Fruit fly (Drosophila melanogaster) Kc167 (cell line): ENCODE measurements around the gene Cp38.

Source experiments
- Myc ChIP-seq: fragments of >200 bp; optimal IDR thresholded peaks from 2 replicates; lab custom pipeline; 2017; ENCODE audit warnings: missing external identifiers
- Sin3A ChIP-seq: fragments of >200 bp; optimal IDR thresholded peaks from 2 replicates; lab custom pipeline; 2018; ENCODE audit warnings: missing external identifiers
- h ChIP-seq: fragments of >200 bp; optimal IDR thresholded peaks from 3 replicates; lab custom pipeline; 2018; ENCODE audit warnings: missing external identifiers
- insv ChIP-seq: fragments of >200 bp; optimal IDR thresholded peaks from 3 replicates; lab custom pipeline; 2018; ENCODE audit warnings: missing external identifiers
- psq ChIP-seq: fragments of >200 bp; optimal IDR thresholded peaks from 2 replicates; lab custom pipeline; 2017; ENCODE audit warnings: missing external identifiers
- ttk ChIP-seq: sonication (Bioruptor generic); optimal IDR thresholded peaks from 2 replicates; lab custom pipeline; 2017; ENCODE audit warnings: missing external identifiers

Gene Cp38

dm6 chrX:8473339-8473887 lies 8.2 kb upstream of the Cp38 start, which contains the start of gene Cp7Fb:
Gene Cp7Fb, plus strand, starts transcription at chrX:8473837.
- no peak for TF ChIP-seq psq (lab: Kevin White, UChicago)
- no peak for TF ChIP-seq Myc (lab: Kevin White, UChicago)
- TF ChIP-seq Sin3A (lab: Kevin White, UChicago), result no peak
- TF ChIP-seq h (lab: Kevin White, UChicago), result no peak
- no peak for TF ChIP-seq ttk (lab: Kevin White, UChicago)
- TF ChIP-seq insv (lab: Kevin White, UChicago), result no peak

DNA sequence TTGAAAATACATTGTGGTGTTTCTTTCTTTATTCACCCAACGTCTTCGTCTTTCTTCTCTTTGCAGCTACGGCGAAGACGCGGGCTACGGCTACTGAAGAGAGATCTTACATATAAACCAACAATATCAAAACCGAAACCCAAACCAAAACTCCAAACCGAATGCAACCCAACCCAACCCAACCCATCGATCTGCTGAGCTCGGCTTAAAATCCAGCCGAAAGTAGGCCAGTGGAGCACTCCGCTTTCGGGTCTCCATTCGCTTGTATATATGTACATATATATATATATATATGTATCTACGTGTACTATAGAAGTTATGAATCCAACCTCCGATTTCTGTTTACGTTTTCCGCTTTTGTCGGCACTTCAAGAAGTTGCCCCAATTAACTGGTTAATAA lies 6.0 kb upstream of the Cp38 start:
- TF ChIP-seq ttk (lab: Kevin White, UChicago) (no peak), Sin3A (lab: Kevin White, UChicago) (no peak), Myc (lab: Kevin White, UChicago) (no peak), h (lab: Kevin White, UChicago) (no peak), insv (lab: Kevin White, UChicago) (no peak), psq (lab: Kevin White, UChicago) (no peak)

DNA sequence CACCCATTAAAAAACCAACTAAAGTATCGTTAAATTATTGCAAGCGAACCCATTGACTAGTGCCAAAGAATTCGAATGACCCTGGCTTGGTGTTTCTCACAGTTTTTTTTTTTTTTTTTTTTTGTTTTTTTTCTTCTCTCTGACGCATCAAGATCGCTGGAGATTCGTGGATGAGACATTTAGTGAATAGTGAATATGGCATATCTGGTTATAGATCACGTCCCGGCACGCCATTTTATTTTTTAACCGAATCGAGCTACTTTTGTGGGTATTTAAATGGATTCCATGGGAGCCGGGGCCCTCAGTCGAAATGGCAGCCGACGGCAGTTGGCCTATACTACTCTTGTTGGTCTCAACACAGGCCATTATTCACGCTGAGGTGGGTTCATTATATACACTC lies 4.8 kb upstream of the Cp38 start, which contains the start of gene Cp7Fc:
Gene Cp7Fc, plus strand, starts transcription at position 301 of the 400 bp plus-strand sequence.
- TF ChIP-seq Myc (lab: Kevin White, UChicago) (no peak), ttk (lab: Kevin White, UChicago) (no peak), psq (lab: Kevin White, UChicago) (no peak), insv (lab: Kevin White, UChicago) (no peak)

DNA sequence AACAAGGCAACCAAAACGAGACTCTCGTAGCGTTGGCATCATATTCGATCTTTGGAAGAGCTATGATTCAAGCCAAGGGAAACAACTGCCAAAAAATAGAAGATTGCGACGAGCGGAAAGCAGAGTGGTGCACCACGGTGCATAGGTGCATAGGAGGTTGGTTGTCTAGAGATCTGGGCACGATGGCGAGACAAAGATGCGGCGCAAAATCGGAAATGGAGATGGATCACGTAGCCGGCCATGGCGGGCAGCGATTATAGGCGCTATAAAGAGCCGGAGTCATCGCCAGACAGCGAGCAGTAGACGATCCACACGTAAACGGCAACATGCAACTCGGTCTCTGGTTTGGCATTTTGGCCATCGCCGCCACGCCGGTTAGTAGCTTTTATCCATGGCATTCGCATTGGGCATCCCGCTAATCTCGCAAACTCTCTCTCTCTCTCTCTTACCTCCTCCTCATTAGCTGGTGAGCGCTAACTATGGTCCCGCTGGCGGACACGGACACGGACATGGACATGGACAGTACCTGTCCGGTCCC lies 2.5 kb upstream of the Cp38 start, which contains the start of gene Cp36:
Gene Cp36, plus strand, starts transcription at position 289 of the 538 bp plus-strand sequence.
- TF ChIP-seq Sin3A (lab: Kevin White, UChicago), result no peak
- TF ChIP-seq psq (lab: Kevin White, UChicago), result no peak
- TF ChIP-seq Myc (lab: Kevin White, UChicago), result no peak
- TF ChIP-seq insv (lab: Kevin White, UChicago), result no peak
- no peak for TF ChIP-seq ttk (lab: Kevin White, UChicago)
- no peak for TF ChIP-seq h (lab: Kevin White, UChicago)

dm6 chrX:8483671-8484070 lies 2.0 kb downstream of the Cp38 start, which contains the start of gene CG33223:
Gene CG33223, minus strand, starts transcription at chrX:8483885.
- TF ChIP-seq insv (lab: Kevin White, UChicago) (no peak), psq (lab: Kevin White, UChicago) (no peak), h (lab: Kevin White, UChicago) (no peak), Myc (lab: Kevin White, UChicago) (no peak), Sin3A (lab: Kevin White, UChicago) (no peak), ttk (lab: Kevin White, UChicago) (no peak)

- TF ChIP-seq psq (lab: Kevin White, UChicago) (no peak), h (lab: Kevin White, UChicago) (no peak), insv (lab: Kevin White, UChicago) (no peak), ttk (lab: Kevin White, UChicago) (no peak), Sin3A (lab: Kevin White, UChicago) (no peak), Myc (lab: Kevin White, UChicago) (no peak)
Measured at dm6 chrX:8484778-8485177, 3.1 kb downstream of the Cp38 start.

DNA sequence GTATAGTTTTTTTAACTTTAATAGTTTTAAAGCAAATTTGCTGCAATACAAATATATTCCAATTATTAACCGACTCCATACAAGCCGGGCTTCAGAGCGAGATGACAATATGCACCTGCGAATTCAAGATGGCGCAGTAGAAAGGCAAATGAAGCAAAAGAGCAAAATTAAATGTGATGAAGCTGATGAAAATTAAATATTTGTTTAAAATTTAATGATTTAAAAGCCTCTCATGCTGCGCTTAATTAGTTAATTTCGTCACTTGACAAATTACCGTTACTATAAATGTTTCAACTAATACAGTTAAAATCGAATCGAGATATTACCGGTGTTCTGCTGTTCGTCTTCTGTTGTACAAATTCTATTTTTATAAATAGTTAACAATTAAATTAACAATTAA lies 7.4 kb downstream of the Cp38 start, which contains the start of gene CG33181:
Gene CG33181, plus strand, starts transcription at position 301 of the 400 bp plus-strand sequence.
- TF ChIP-seq Sin3A (lab: Kevin White, UChicago), result no peak
- TF ChIP-seq h (lab: Kevin White, UChicago), result no peak
- no peak for TF ChIP-seq Myc (lab: Kevin White, UChicago)
- no peak for TF ChIP-seq insv (lab: Kevin White, UChicago)
- no peak for TF ChIP-seq ttk (lab: Kevin White, UChicago)
- no peak for TF ChIP-seq psq (lab: Kevin White, UChicago)

dm6 chrX:8489485-8489970 lies 7.9 kb downstream of the Cp38 start, which contains the start of gene otu:
Gene otu, minus strand, starts transcription at chrX:8489535.
- no peak for TF ChIP-seq psq (lab: Kevin White, UChicago)
- TF ChIP-seq insv (lab: Kevin White, UChicago), result no peak
- TF ChIP-seq h (lab: Kevin White, UChicago), result no peak
- no peak for TF ChIP-seq Myc (lab: Kevin White, UChicago)
- no peak for TF ChIP-seq ttk (lab: Kevin White, UChicago)

- TF ChIP-seq Sin3A (lab: Kevin White, UChicago) (no peak), ttk (lab: Kevin White, UChicago) (no peak), Myc (lab: Kevin White, UChicago) (no peak), insv (lab: Kevin White, UChicago) (no peak), h (lab: Kevin White, UChicago) (no peak), psq (lab: Kevin White, UChicago) (no peak)
Measured at dm6 chrX:8490291-8490975, 8.8 kb downstream of the Cp38 start.

- TF ChIP-seq Myc (lab: Kevin White, UChicago) (no peak), ttk (lab: Kevin White, UChicago) (no peak), psq (lab: Kevin White, UChicago) (no peak)
Measured at dm6 chrX:8490976-8491345, 9.3 kb downstream of the Cp38 start.

DNA sequence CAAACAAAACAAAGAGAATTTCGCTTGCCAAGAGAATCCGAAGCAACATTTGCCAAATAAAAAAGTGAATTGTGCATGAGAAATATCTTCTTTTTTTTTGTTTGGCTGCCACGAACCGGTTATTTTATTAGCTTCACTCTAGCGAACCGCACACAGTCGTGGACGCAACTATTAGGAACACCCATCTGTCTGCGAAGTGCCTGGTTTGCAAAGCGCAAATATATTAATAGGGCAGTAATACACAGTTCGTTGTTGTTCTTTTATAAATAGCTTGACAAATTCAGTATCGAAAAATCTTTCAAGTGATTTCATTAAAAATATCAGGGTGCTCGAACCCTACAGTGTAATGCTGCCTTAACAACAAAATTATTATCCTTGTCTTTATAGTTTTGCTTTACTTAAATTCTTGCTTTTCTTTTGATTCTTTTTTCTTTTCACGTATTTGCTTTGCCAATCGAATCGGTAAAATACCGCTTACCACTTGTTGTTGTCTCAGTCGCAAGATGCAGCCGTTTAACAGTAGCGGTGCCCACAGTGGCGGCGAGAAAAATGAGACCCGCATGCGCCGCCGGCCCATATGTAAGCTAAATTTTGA lies 9.9 kb downstream of the Cp38 start:
- peak; percentile 9 for TF ChIP-seq h (lab: Kevin White, UChicago)
- TF ChIP-seq insv (lab: Kevin White, UChicago), result peak; percentile 25
- TF ChIP-seq psq (lab: Kevin White, UChicago), result no peak
